Worm (Caenorhabditis elegans) whole organism, L2 larva: Measurements from ENCODE around the gene mog-4.

ENCODE experiments used
- Y55F3AM.14 ChIP-seq: fragments of 200-800 bp; sonication (Bioruptor generic); optimal IDR thresholded peaks from 2 replicates; lab custom pipeline; 2018; ENCODE audit warnings: mild to moderate bottlenecking, missing genetic modification characterization, missing compliant biosample characterization
- aly-2 ChIP-seq: fragments of 150-350 bp; optimal IDR thresholded peaks from 2 replicates; lab custom pipeline; 2014; ENCODE audit warnings: missing biosample characterization, missing genetic modification characterization
- ama-1 ChIP-seq: fragments of 150-350 bp; optimal IDR thresholded peaks from 2 replicates; lab custom pipeline; 2018; ENCODE audit warnings: inconsistent platforms
- elt-3 ChIP-seq: sonication (generic microtip); optimal IDR thresholded peaks from 2 replicates; lab custom pipeline; 2017; ENCODE audit warnings: missing biosample characterization, missing genetic modification characterization
- nhr-12 ChIP-seq: fragments of 150-350 bp; optimal IDR thresholded peaks from 2 replicates; lab custom pipeline; 2014; ENCODE audit warnings: missing biosample characterization, missing genetic modification characterization
- nhr-6 ChIP-seq: fragments of 150-350 bp; optimal IDR thresholded peaks from 2 replicates; lab custom pipeline; 2014; ENCODE audit warnings: missing biosample characterization, missing genetic modification characterization
- sem-4 ChIP-seq: fragments of 150-350 bp; optimal IDR thresholded peaks from 2 replicates; lab custom pipeline; 2014; ENCODE audit warnings: missing biosample characterization, missing genetic modification reagents, missing genetic modification characterization
- unc-39 ChIP-seq: fragments of 150-350 bp; optimal IDR thresholded peaks from 2 replicates; lab custom pipeline; 2014; ENCODE audit warnings: missing biosample characterization, missing genetic modification characterization

DNA sequence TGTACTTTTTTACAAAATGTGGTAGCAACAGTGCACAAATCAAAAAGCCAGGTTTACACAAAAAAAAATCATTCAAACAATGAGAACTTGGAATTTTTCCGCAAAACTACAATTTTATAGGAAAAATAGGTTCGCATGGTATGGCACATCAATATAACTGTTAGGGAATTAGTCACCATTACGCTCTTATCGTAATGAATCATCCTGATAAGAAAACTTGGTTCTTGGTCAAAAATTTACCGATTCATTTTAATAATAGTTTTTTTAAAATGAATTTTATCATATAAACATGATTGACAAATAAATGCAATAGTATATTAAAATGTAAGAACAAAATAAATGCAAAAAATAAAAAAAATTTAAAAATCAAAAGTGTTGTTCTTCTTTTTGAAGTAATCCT lies 20.8 kb downstream of the mog-4 start:
- no peak for TF ChIP-seq nhr-12 (tag; lab: Kevin White, UChicago)
- no peak for TF ChIP-seq Y55F3AM.14 (GFP tag; lab: Kevin White, UChicago)
- no peak for TF ChIP-seq unc-39 (tag; lab: Kevin White, UChicago)
- TF ChIP-seq ama-1 = no peak
- TF ChIP-seq elt-3 (tag; lab: Kevin White, UChicago) = no peak
- TF ChIP-seq aly-2 = no peak
- TF ChIP-seq sem-4 (tag; lab: Kevin White, UChicago) = no peak
- TF ChIP-seq nhr-6 (tag; lab: Kevin White, UChicago) = no peak
